Fruit fly (Drosophila melanogaster) whole organism, embryonic: ENCODE measurements around the gene CG31883.
A peak's percentile ranks its signal among the peaks of the same experiment; 100 is the strongest.

Experiments used
- Abd-B ChIP-seq: fragments of 200-800 bp; sonication (Bioruptor generic); optimal IDR thresholded peaks from 2 replicates; lab custom pipeline; 2018; ENCODE audit warnings: missing biosample characterization, mild to moderate bottlenecking, missing genetic modification characterization, moderate library complexity
- BtbVII ChIP-seq: fragments of 200-800 bp; sonication (Bioruptor generic); optimal IDR thresholded peaks from 3 replicates; lab custom pipeline; 2017; ENCODE audit warnings: missing biosample characterization, mild to moderate bottlenecking, missing genetic modification characterization
- C15 ChIP-seq: fragments of 200-800 bp; sonication (Bioruptor generic); IDR thresholded peaks from 3 replicates; pipeline ENCODE4 v1.3.6; 2022; ENCODE audit warnings: missing biosample characterization, missing genetic modification characterization
- CG10565 ChIP-seq: fragments of 200-800 bp; sonication (Bioruptor generic); optimal IDR thresholded peaks from 3 replicates; lab custom pipeline; 2016; ENCODE audit warnings: missing biosample characterization, mild to moderate bottlenecking, missing genetic modification characterization
- CG10959 ChIP-seq: fragments of 200-800 bp; sonication (Bioruptor generic); IDR thresholded peaks from 2 replicates; pipeline ENCODE4 v1.3.6; 2022; ENCODE audit warnings: missing biosample characterization, missing genetic modification characterization
- CG11093 ChIP-seq: fragments of 200-800 bp; sonication (Bioruptor generic); IDR thresholded peaks from 3 replicates; pipeline ENCODE4 v1.3.6; 2022; ENCODE audit warnings: missing biosample characterization, missing genetic modification characterization
- CG13296 ChIP-seq: fragments of 200-800 bp; sonication (Bioruptor generic); optimal IDR thresholded peaks from 3 replicates; lab custom pipeline; 2018; ENCODE audit warnings: missing biosample characterization, mild to moderate bottlenecking, missing genetic modification characterization
- CG17385 ChIP-seq: fragments of 200-800 bp; sonication (Bioruptor generic); optimal IDR thresholded peaks from 3 replicates; lab custom pipeline; 2018; ENCODE audit warnings: missing biosample characterization, mild to moderate bottlenecking, missing genetic modification characterization
- CG2678 ChIP-seq: fragments of 200-800 bp; sonication (Bioruptor generic); optimal IDR thresholded peaks from 3 replicates; lab custom pipeline; 2019; ENCODE audit warnings: missing biosample characterization, mild to moderate bottlenecking, missing genetic modification characterization, moderate library complexity
- CG3065 ChIP-seq: fragments of 200-800 bp; sonication (Bioruptor generic); optimal IDR thresholded peaks from 2 replicates; lab custom pipeline; 2016; ENCODE audit warnings: missing biosample characterization, missing genetic modification characterization
- CG34422 ChIP-seq: fragments of 200-800 bp; sonication (Bioruptor generic); IDR thresholded peaks from 3 replicates; pipeline ENCODE4 v1.3.6; 2022; ENCODE audit warnings: missing biosample characterization, missing genetic modification characterization
- CG3838 ChIP-seq: fragments of 200-800 bp; sonication (Bioruptor generic); optimal IDR thresholded peaks from 3 replicates; lab custom pipeline; 2016; ENCODE audit warnings: missing biosample characterization, missing genetic modification characterization
- CG3995 ChIP-seq: fragments of 200-800 bp; sonication (Bioruptor generic); optimal IDR thresholded peaks from 3 replicates; lab custom pipeline; 2016; ENCODE audit warnings: missing biosample characterization, missing genetic modification characterization
- CG42726 ChIP-seq: fragments of 200-800 bp; sonication (Bioruptor generic); IDR thresholded peaks from 2 replicates; pipeline ENCODE4 v1.3.6; 2022; ENCODE audit warnings: missing biosample characterization, missing genetic modification characterization; ENCODE audit not compliant: partially characterized antibody
- CG4282 ChIP-seq: fragments of 200-800 bp; sonication (Bioruptor generic); optimal IDR thresholded peaks from 2 replicates; lab custom pipeline; 2016; ENCODE audit warnings: missing biosample characterization, missing genetic modification characterization
- CG43689 ChIP-seq: fragments of 200-800 bp; sonication (Bioruptor generic); IDR thresholded peaks from 2 replicates; pipeline ENCODE4 v1.3.6; 2022; ENCODE audit warnings: missing biosample characterization, missing genetic modification characterization
- CG4820 ChIP-seq: fragments of 200-800 bp; sonication (Bioruptor generic); optimal IDR thresholded peaks from 3 replicates; lab custom pipeline; 2016; ENCODE audit warnings: missing biosample characterization, missing genetic modification characterization
- CG5953 ChIP-seq: fragments of 200-800 bp; sonication (Bioruptor generic); IDR thresholded peaks from 2 replicates; pipeline ENCODE4 v1.3.6; 2022; ENCODE audit warnings: missing biosample characterization, missing genetic modification characterization
- CG6254 ChIP-seq: fragments of 200-800 bp; sonication (Bioruptor generic); optimal IDR thresholded peaks from 3 replicates; lab custom pipeline; 2017; ENCODE audit warnings: mild to moderate bottlenecking, missing biosample characterization, missing genetic modification reagents, missing genetic modification characterization
- CG8089 ChIP-seq: fragments of 200-800 bp; sonication (Bioruptor generic); optimal IDR thresholded peaks from 3 replicates; lab custom pipeline; 2016; ENCODE audit warnings: missing biosample characterization, missing genetic modification characterization
- Deaf1 ChIP-seq: fragments of 200-800 bp; optimal IDR thresholded peaks from 3 replicates; lab custom pipeline; 2019; ENCODE audit warnings: missing biosample characterization, mild to moderate bottlenecking, missing genetic modification characterization, moderate library complexity
- GATAe ChIP-seq: fragments of 200-800 bp; sonication (Bioruptor generic); conservative IDR thresholded peaks from 2 replicates; pipeline ENCODE4 v1.3.6; 2022; ENCODE audit warnings: missing biosample characterization, missing genetic modification characterization
- H15 ChIP-seq: fragments of 200-800 bp; sonication (Bioruptor generic); IDR thresholded peaks from 3 replicates; pipeline ENCODE4 v1.3.6; 2022; ENCODE audit warnings: missing biosample characterization, missing genetic modification characterization
- Hand ChIP-seq: fragments of 200-800 bp; sonication (Bioruptor generic); optimal IDR thresholded peaks from 2 replicates; lab custom pipeline; 2017; ENCODE audit warnings: mild to moderate bottlenecking, missing biosample characterization, missing genetic modification reagents, missing genetic modification characterization
- Hr78 ChIP-seq, 2 experiments: fragments of 200-800 bp in 1 of 2; fragments of >200 bp in 1 of 2; sonication (Bioruptor generic) in 1 of 2; optimal IDR thresholded peaks; 2 replicates each; lab custom pipeline; 2017 to 2019; ENCODE audit warnings: missing biosample characterization in 2 of 2, missing genetic modification characterization in 2 of 2, mild to moderate bottlenecking in 1 of 2, moderate library complexity in 1 of 2
- MBD-R2 ChIP-seq: fragments of 200-800 bp; sonication (Bioruptor generic); IDR thresholded peaks from 2 replicates; pipeline ENCODE4 v1.3.6; 2022; ENCODE audit warnings: missing biosample characterization, missing genetic modification characterization
- Med ChIP-seq: fragments of 200-800 bp; sonication (Bioruptor generic); peaks from one replicate; lab custom pipeline; 2016; ENCODE audit warnings: missing biosample characterization, missing genetic modification characterization, mild to moderate bottlenecking, inconsistent platforms, moderate library complexity
- NfI ChIP-seq: fragments of 200-800 bp; sonication (Bioruptor generic); optimal IDR thresholded peaks from 3 replicates; lab custom pipeline; 2018; ENCODE audit warnings: missing biosample characterization, mild to moderate bottlenecking, missing genetic modification characterization, moderate library complexity
- Oaz ChIP-seq: fragments of 200-800 bp; sonication (Bioruptor generic); IDR thresholded peaks from 2 replicates; pipeline ENCODE4 v1.3.6; 2022; ENCODE audit warnings: missing biosample characterization, missing genetic modification characterization
- Spps ChIP-seq: fragments of 200-800 bp; sonication (Bioruptor generic); optimal IDR thresholded peaks from 2 replicates; lab custom pipeline; 2018; ENCODE audit warnings: missing biosample characterization, mild to moderate bottlenecking, missing genetic modification characterization
- dysf ChIP-seq: fragments of 200-800 bp; sonication (Bioruptor generic); IDR thresholded peaks from 3 replicates; pipeline ENCODE4 v1.3.6; 2022; ENCODE audit warnings: missing biosample characterization, missing genetic modification characterization
- en ChIP-seq: fragments of 200-800 bp; sonication (Bioruptor generic); optimal IDR thresholded peaks from 2 replicates; lab custom pipeline; 2016; ENCODE audit warnings: missing biosample characterization, missing genetic modification characterization
- fd3F ChIP-seq: fragments of 200-800 bp; sonication (Bioruptor generic); optimal IDR thresholded peaks from 2 replicates; lab custom pipeline; 2018; ENCODE audit warnings: missing biosample characterization, mild to moderate bottlenecking, missing genetic modification characterization, moderate library complexity
- grau ChIP-seq: fragments of 200-800 bp; optimal IDR thresholded peaks from 3 replicates; lab custom pipeline; 2019; ENCODE audit warnings: missing biosample characterization, mild to moderate bottlenecking, missing genetic modification characterization, moderate library complexity
- grn ChIP-seq: fragments of 200-800 bp; sonication (Bioruptor generic); optimal IDR thresholded peaks from 3 replicates; lab custom pipeline; 2017; ENCODE audit warnings: missing biosample characterization, missing genetic modification characterization
- gsb-n ChIP-seq: fragments of 200-800 bp; sonication (Bioruptor generic); optimal IDR thresholded peaks from 3 replicates; lab custom pipeline; 2018; ENCODE audit warnings: missing biosample characterization, mild to moderate bottlenecking, missing genetic modification characterization
- hb ChIP-seq: fragments of 200-800 bp; sonication (Bioruptor generic); IDR thresholded peaks from 3 replicates; pipeline ENCODE4 v1.3.6; 2022; ENCODE audit warnings: missing biosample characterization, missing genetic modification characterization; ENCODE audit not compliant: partially characterized antibody
- hth ChIP-seq: fragments of >200 bp; optimal IDR thresholded peaks from 2 replicates; lab custom pipeline; 2017; ENCODE audit warnings: inconsistent platforms
- insv ChIP-seq, 2 experiments: fragments of 200-800 bp; sonication (Bioruptor generic); optimal IDR thresholded peaks; 3 replicates each; lab custom pipeline; 2016 to 2018; ENCODE audit warnings: missing biosample characterization in 2 of 2, missing genetic modification characterization in 2 of 2
- lbe ChIP-seq: fragments of 200-800 bp; sonication (Bioruptor generic); optimal IDR thresholded peaks from 2 replicates; lab custom pipeline; 2016; ENCODE audit warnings: missing biosample characterization, mild to moderate bottlenecking, missing genetic modification characterization
- mld ChIP-seq: fragments of 200-800 bp; sonication (Bioruptor generic); IDR thresholded peaks from 3 replicates; pipeline ENCODE4 v1.3.6; 2022; ENCODE audit warnings: missing biosample characterization, missing genetic modification characterization; ENCODE audit not compliant: partially characterized antibody
- org-1 ChIP-seq: fragments of 200-800 bp; sonication (Bioruptor generic); optimal IDR thresholded peaks from 2 replicates; lab custom pipeline; 2017; ENCODE audit warnings: missing biosample characterization, missing genetic modification characterization
- sim ChIP-seq: fragments of 200-800 bp; sonication (Bioruptor generic); IDR thresholded peaks from 2 replicates; pipeline ENCODE4 v1.3.6; 2022; ENCODE audit warnings: missing biosample characterization, missing genetic modification characterization
- slou ChIP-seq: fragments of 200-800 bp; sonication (Bioruptor generic); optimal IDR thresholded peaks from 3 replicates; lab custom pipeline; 2016; ENCODE audit warnings: missing biosample characterization, missing genetic modification characterization
- sna ChIP-seq: fragments of 200-800 bp; sonication (Bioruptor generic); IDR thresholded peaks from 2 replicates; pipeline ENCODE4 v1.3.6; 2022; ENCODE audit warnings: missing biosample characterization, missing genetic modification characterization; ENCODE audit not compliant: partially characterized antibody
- zf30C ChIP-seq: fragments of 200-800 bp; sonication (Bioruptor generic); optimal IDR thresholded peaks from 3 replicates; lab custom pipeline; 2018; ENCODE audit warnings: missing biosample characterization, mild to moderate bottlenecking, missing genetic modification characterization

The CG31883 gene

dm6 chr2L:9568360-9569088 lies 40.2 kb downstream of the CG31883 start, which contains the start of gene brwl (continued):
- TF ChIP-seq CG4282 (GFP tag; lab: Kevin White, UChicago) (peak; percentile 91), CG8089 (GFP tag; lab: Kevin White, UChicago) (peak; percentile 96), CG6254 (GFP tag; lab: Kevin White, UChicago) (peak; percentile 97), insv (GFP tag; optimal IDR thresholded peaks at IDR 0.05; lab: Kevin White, UChicago) (peak; percentile 75 to 81), org-1 (GFP tag; lab: Kevin White, UChicago) (peak; percentile 99), NfI (GFP tag; lab: Kevin White, UChicago) (peak; percentile 98), CG11093 (GFP tag; lab: Robert Waterston, UW) (peak; percentile 97), CG10565 (GFP tag; lab: Kevin White, UChicago) (peak; percentile 93), gsb-n (tag; lab: Kevin White, UChicago) (peak; percentile 99), CG42726 (no peak), grn (GFP tag; lab: Kevin White, UChicago) (peak; percentile 91), fd3F (GFP tag; lab: Kevin White, UChicago) (peak; percentile 98), lbe (GFP tag; lab: Kevin White, UChicago) (peak; percentile 95), GATAe (GFP tag; lab: Robert Waterston, UW) (peak; percentile 94), sim (GFP tag; lab: Robert Waterston, UW) (peak; percentile 98), Oaz (GFP tag; lab: Robert Waterston, UW) (peak; percentile 96), en (GFP tag; lab: Kevin White, UChicago) (peak; percentile 98), grau (peak; percentile 98), C15 (GFP tag; lab: Robert Waterston, UW) (peak; percentile 95), slou (GFP tag; lab: Kevin White, UChicago) (peak; percentile 97), sna (GFP tag; lab: Robert Waterston, UW) (no peak), Med (GFP tag; lab: Kevin White, UChicago) (peak; percentile 100), Abd-B (GFP tag; lab: Kevin White, UChicago) (peak; percentile 98), Hr78 (GFP tag; optimal IDR thresholded peaks at IDR 0.05; lab: Kevin White, UChicago) (peak in 1 of 2 experiments; percentile 95), CG10959 (GFP tag; lab: Robert Waterston, UW) (peak; percentile 98), zf30C (GFP tag; lab: Kevin White, UChicago) (peak; percentile 99), mld (GFP tag; lab: Robert Waterston, UW) (no peak), CG3995 (GFP tag; lab: Kevin White, UChicago) (peak; percentile 83), CG4820 (GFP tag; lab: Kevin White, UChicago) (peak; percentile 98), Deaf1 (tag; lab: Kevin White, UChicago) (peak; percentile 92), CG43689 (GFP tag; lab: Robert Waterston, UW) (peak; percentile 93), CG13296 (peak; percentile 99), CG2678 (peak; percentile 100), CG17385 (GFP tag; lab: Kevin White, UChicago) (peak; percentile 96), hth (lab: Kevin White, UChicago) (no peak), H15 (peak; percentile 98), CG3838 (peak; percentile 100), CG3065 (peak; percentile 98), MBD-R2 (GFP tag; lab: Robert Waterston, UW) (peak; percentile 97), CG34422 (GFP tag; lab: Robert Waterston, UW) (peak; percentile 99), BtbVII (GFP tag; lab: Kevin White, UChicago) (peak; percentile 98), hb (GFP tag; lab: Robert Waterston, UW) (no peak), Hand (GFP tag; lab: Kevin White, UChicago) (peak; percentile 97), CG5953 (GFP tag; lab: Robert Waterston, UW) (peak; percentile 95), dysf (peak; percentile 99), Spps (tag; lab: Kevin White, UChicago) (peak; percentile 98)
